Fruit fly (Drosophila melanogaster) whole organism, pupa: Measurements from ENCODE around the gene SPH93.
A peak's percentile ranks its signal among the peaks of the same experiment; 100 is the strongest.

ENCODE experiments used
- CG10348 ChIP-seq: fragments of 200-800 bp; sonication (Bioruptor generic); IDR thresholded peaks from 2 replicates; pipeline ENCODE4 v1.3.6; 2022; ENCODE audit warnings: missing biosample characterization, missing genetic modification characterization
- CG12605 ChIP-seq: fragments of 200-800 bp; sonication (Bioruptor generic); IDR thresholded peaks from 2 replicates; pipeline ENCODE4 v1.3.6; 2022; ENCODE audit warnings: missing biosample characterization, missing genetic modification characterization
- CG13204 ChIP-seq: fragments of 200-800 bp; sonication (Bioruptor generic); optimal IDR thresholded peaks from 2 replicates; lab custom pipeline; 2018; ENCODE audit warnings: missing biosample characterization, mild to moderate bottlenecking, missing genetic modification characterization, moderate library complexity
- CG14655 ChIP-seq: fragments of 200-800 bp; sonication (Bioruptor generic); optimal IDR thresholded peaks from 3 replicates; lab custom pipeline; 2017; ENCODE audit warnings: mild to moderate bottlenecking, missing biosample characterization, missing genetic modification reagents, missing genetic modification characterization
- CG15710 ChIP-seq: fragments of 200-800 bp; sonication (Bioruptor generic); optimal IDR thresholded peaks from 2 replicates; lab custom pipeline; 2018; ENCODE audit warnings: missing biosample characterization, mild to moderate bottlenecking, missing genetic modification characterization, moderate library complexity
- CG17806 ChIP-seq: fragments of 200-800 bp; sonication (Bioruptor generic); optimal IDR thresholded peaks from 2 replicates; lab custom pipeline; 2018; ENCODE audit warnings: missing biosample characterization, mild to moderate bottlenecking, missing genetic modification characterization, moderate library complexity
- CG32121 ChIP-seq: fragments of 200-800 bp; sonication (Bioruptor generic); IDR thresholded peaks from 2 replicates; pipeline ENCODE4 v1.3.6; 2022; ENCODE audit warnings: missing biosample characterization, missing genetic modification characterization
- CG34367 ChIP-seq: fragments of 200-800 bp; sonication (Bioruptor generic); optimal IDR thresholded peaks from 2 replicates; lab custom pipeline; 2018; ENCODE audit warnings: missing biosample characterization, mild to moderate bottlenecking, missing genetic modification characterization
- CG4496 ChIP-seq: fragments of 200-800 bp; sonication (Bioruptor generic); IDR thresholded peaks from 3 replicates; pipeline ENCODE4 v1.3.6; 2022; ENCODE audit warnings: missing biosample characterization, missing genetic modification characterization
- CG8159 ChIP-seq: fragments of 200-800 bp; sonication (Bioruptor generic); optimal IDR thresholded peaks from 3 replicates; lab custom pipeline; 2018; ENCODE audit warnings: missing biosample characterization, mild to moderate bottlenecking, missing genetic modification characterization, moderate library complexity
- CG8301 ChIP-seq: fragments of 200-800 bp; sonication (Bioruptor generic); optimal IDR thresholded peaks from 2 replicates; lab custom pipeline; 2018; ENCODE audit warnings: missing biosample characterization, mild to moderate bottlenecking, missing genetic modification characterization
- CG9948 ChIP-seq: fragments of 200-800 bp; sonication (Bioruptor generic); optimal IDR thresholded peaks from 2 replicates; lab custom pipeline; 2018; ENCODE audit warnings: missing biosample characterization, mild to moderate bottlenecking, missing genetic modification characterization, moderate library complexity
- D1 ChIP-seq: fragments of 200-800 bp; sonication (Bioruptor generic); optimal IDR thresholded peaks from 2 replicates; lab custom pipeline; 2018; ENCODE audit warnings: missing biosample characterization, mild to moderate bottlenecking, missing genetic modification characterization, moderate library complexity
- EcR ChIP-seq: fragments of 200-800 bp; sonication (Bioruptor generic); optimal IDR thresholded peaks from 3 replicates; lab custom pipeline; 2019; ENCODE audit warnings: missing biosample characterization, missing genetic modification characterization, mild to moderate bottlenecking, moderate library complexity, missing genetic modification reagents
- Ets98B ChIP-seq: fragments of 200-800 bp; sonication (Bioruptor generic); IDR thresholded peaks from 2 replicates; pipeline ENCODE4 v1.3.6; 2022; ENCODE audit warnings: missing biosample characterization, missing genetic modification characterization
- Pif1A ChIP-seq: fragments of 200-800 bp; sonication (Bioruptor generic); optimal IDR thresholded peaks from 3 replicates; lab custom pipeline; 2016; ENCODE audit warnings: missing biosample characterization, missing genetic modification characterization
- Pif1B ChIP-seq: fragments of 200-800 bp; sonication (Bioruptor generic); optimal IDR thresholded peaks from 3 replicates; lab custom pipeline; 2016; ENCODE audit warnings: missing biosample characterization, missing genetic modification characterization
- Snoo ChIP-seq: fragments of 200-800 bp; sonication (Bioruptor generic); optimal IDR thresholded peaks from 3 replicates; lab custom pipeline; 2017; ENCODE audit warnings: missing biosample characterization, mild to moderate bottlenecking, missing genetic modification characterization, inconsistent platforms
- fd96Ca ChIP-seq: fragments of 200-800 bp; sonication (Bioruptor generic); IDR thresholded peaks from 3 replicates; pipeline ENCODE4 v1.3.6; 2022; ENCODE audit warnings: missing biosample characterization, missing genetic modification characterization
- gl ChIP-seq: fragments of 200-800 bp; sonication (Bioruptor generic); optimal IDR thresholded peaks from 2 replicates; lab custom pipeline; 2018; ENCODE audit warnings: missing biosample characterization, mild to moderate bottlenecking, missing genetic modification characterization
- rn ChIP-seq: fragments of 200-800 bp; sonication (Bioruptor generic); IDR thresholded peaks from 2 replicates; pipeline ENCODE4 v1.3.6; 2022; ENCODE audit warnings: missing biosample characterization, missing genetic modification characterization

Gene SPH93

dm6 chr2L:17420419-17420818 lies 35.3 kb downstream of the SPH93 start:
- TF ChIP-seq Snoo (tag; lab: Kevin White, UChicago) (no peak), CG9948 (tag; lab: Kevin White, UChicago) (no peak), CG12605 (GFP tag; lab: Robert Waterston, UW) (no peak), fd96Ca (GFP tag; lab: Robert Waterston, UW) (no peak), CG4496 (GFP tag; lab: Robert Waterston, UW) (no peak), CG13204 (GFP tag; lab: Kevin White, UChicago) (no peak), CG17806 (no peak), CG34367 (tag; lab: Kevin White, UChicago) (no peak), EcR (GFP tag; lab: Kevin White, UChicago) (no peak), CG10348 (no peak), D1 (no peak), Pif1B (GFP tag; lab: Kevin White, UChicago) (no peak)

DNA sequence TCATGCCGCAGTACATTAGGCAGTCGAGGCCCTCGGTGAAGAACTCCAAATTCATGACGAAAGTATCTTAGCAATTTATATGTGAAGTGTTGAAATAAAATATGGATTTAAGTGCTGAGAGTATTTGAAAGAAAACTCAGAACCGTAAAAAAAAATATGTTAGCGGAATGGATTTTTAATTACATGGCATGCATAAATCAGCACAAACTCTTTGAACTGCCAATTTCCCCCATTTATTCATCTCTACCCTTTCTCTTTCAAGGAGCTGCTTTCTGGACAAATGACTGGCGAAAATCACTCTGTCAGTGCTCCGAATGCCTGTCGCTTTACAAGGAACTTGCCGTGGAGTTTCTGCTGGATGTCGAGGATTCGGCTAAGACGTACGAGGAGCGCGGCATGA lies 43.2 kb downstream of the SPH93 start, which contains the start of gene Rsph9:
Rsph9 (minus strand) TSS at position 101 of the 400 bp plus-strand sequence.
- no peak for TF ChIP-seq Snoo (tag; lab: Kevin White, UChicago)
- TF ChIP-seq EcR (GFP tag; lab: Kevin White, UChicago) = no peak
- TF ChIP-seq Pif1B (GFP tag; lab: Kevin White, UChicago) = no peak
- no peak for TF ChIP-seq fd96Ca (GFP tag; lab: Robert Waterston, UW)
- no peak for TF ChIP-seq CG14655
- no peak for TF ChIP-seq Ets98B (GFP tag; lab: Robert Waterston, UW)
- TF ChIP-seq CG13204 (GFP tag; lab: Kevin White, UChicago) = no peak
- TF ChIP-seq CG32121 (GFP tag; lab: Robert Waterston, UW) = no peak
- no peak for TF ChIP-seq CG9948 (tag; lab: Kevin White, UChicago)
- TF ChIP-seq D1 = no peak
- no peak for TF ChIP-seq CG12605 (GFP tag; lab: Robert Waterston, UW)
- no peak for TF ChIP-seq rn (GFP tag; lab: Robert Waterston, UW)
- TF ChIP-seq CG15710 (tag; lab: Kevin White, UChicago) = no peak
- TF ChIP-seq CG34367 (tag; lab: Kevin White, UChicago) = no peak
- no peak for TF ChIP-seq CG8301 (tag; lab: Kevin White, UChicago)
- no peak for TF ChIP-seq CG8159
- TF ChIP-seq CG17806 = no peak
- TF ChIP-seq gl (tag; lab: Kevin White, UChicago) = no peak

dm6 chr2L:17410358-17410757 lies 45.4 kb downstream of the SPH93 start, which contains the start of the genes Polr2J and CG15141:
Polr2J (minus strand) TSS chr2L:17410406.
CG15141 (plus strand) TSS chr2L:17410641.
- peak; percentile 66 for TF ChIP-seq rn (GFP tag; lab: Robert Waterston, UW)
- TF ChIP-seq CG8159 = peak; percentile 69
- peak; percentile 76 for TF ChIP-seq CG32121 (GFP tag; lab: Robert Waterston, UW)
- no peak for TF ChIP-seq Snoo (tag; lab: Kevin White, UChicago)
- peak; percentile 73 for TF ChIP-seq CG4496 (GFP tag; lab: Robert Waterston, UW)
- TF ChIP-seq Pif1B (GFP tag; lab: Kevin White, UChicago) = peak; percentile 59
- TF ChIP-seq CG15710 (tag; lab: Kevin White, UChicago) = peak; percentile 77
- TF ChIP-seq CG10348 = 0 out of 2 replicates have a peak, but pooled peaks have one; percentile 32
- TF ChIP-seq D1 = peak; percentile 33
- TF ChIP-seq CG34367 (tag; lab: Kevin White, UChicago) = peak; percentile 59
- no peak for TF ChIP-seq CG12605 (GFP tag; lab: Robert Waterston, UW)
- peak; percentile 72 for TF ChIP-seq CG9948 (tag; lab: Kevin White, UChicago)
- TF ChIP-seq Ets98B (GFP tag; lab: Robert Waterston, UW) = no peak; the same call in 1 of the 2 replicates
- no peak for TF ChIP-seq Pif1A (GFP tag; lab: Kevin White, UChicago)
- TF ChIP-seq fd96Ca (GFP tag; lab: Robert Waterston, UW) = peak; percentile 61; the same call in 2 of the 3 replicates
- TF ChIP-seq CG13204 (GFP tag; lab: Kevin White, UChicago) = no peak
- TF ChIP-seq CG17806 = peak; percentile 72
